Worm (Caenorhabditis elegans): ENCODE results near the gene pcrg-1.

DNA sequence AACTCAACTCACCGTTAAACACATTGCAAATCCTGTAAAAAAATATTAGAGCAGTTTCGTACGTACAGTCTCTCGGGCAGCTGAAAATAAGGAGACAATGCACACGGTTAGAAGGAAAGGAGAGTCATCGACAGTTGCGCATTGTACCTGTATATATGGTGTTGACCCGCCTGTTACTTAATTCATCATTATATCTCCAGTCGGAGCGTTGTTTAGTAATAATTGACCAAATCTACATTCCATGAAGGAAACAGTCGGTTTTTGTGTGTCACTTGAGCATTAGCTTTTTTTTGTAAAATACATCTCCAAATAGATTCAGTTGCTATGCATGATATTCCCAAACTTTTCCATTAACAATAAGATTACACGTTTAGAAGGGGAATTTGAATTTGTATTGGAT, 38.8 kb upstream of the pcrg-1 start, which contains the start of gene C27H5.12:
- TF ChIP-seq egl-27 (tag; optimal IDR thresholded peaks at IDR 0.05) (no peak), elt-2 (tag; optimal IDR thresholded peaks at IDR 0.05) (no peak), mdl-1 (tag; optimal IDR thresholded peaks at IDR 0.05) (no peak), aha-1 (tag; optimal IDR thresholded peaks at IDR 0.05) (no peak), ces-1 (GFP tag; optimal IDR thresholded peaks at IDR 0.05) (no peak), alr-1 (tag; optimal IDR thresholded peaks at IDR 0.05; ENCODE audit: borderline replicate concordance) (no peak), nhr-77 (tag; optimal IDR thresholded peaks at IDR 0.05) (no peak), efl-1 (optimal IDR thresholded peaks at IDR 0.05) (no peak), efl-1 (GFP tag; optimal IDR thresholded peaks at IDR 0.05 in 1 of 2) (no peak), aly-2 (tag; optimal IDR thresholded peaks at IDR 0.05) (no peak)

Measured in whole organism, L1 larva.